Fruit fly (Drosophila melanogaster): ENCODE results near the gene CG3224.

dm6 chrX:6656023-6656594, 5.2 kb downstream of the CG3224 start:
- no peak for TF ChIP-seq h (optimal IDR thresholded peaks at IDR 0.05)
- no peak for TF ChIP-seq Myc (optimal IDR thresholded peaks at IDR 0.05)
- no peak for TF ChIP-seq psq (optimal IDR thresholded peaks at IDR 0.05)
- no peak for TF ChIP-seq Sin3A (optimal IDR thresholded peaks at IDR 0.05)
- no peak for TF ChIP-seq insv (optimal IDR thresholded peaks at IDR 0.05)
